Worm (Caenorhabditis elegans): ENCODE measurements around the gene hacd-1.
A peak's percentile ranks its signal among the peaks of the same experiment; 100 is the strongest.

The hacd-1 gene

ce11 chrV:1447079-1447478 is 13.1 kb upstream of the hacd-1 start, which contains the start of gene cnc-4:
cnc-4 (plus strand) TSS chrV:1447195.
- no peak for TF ChIP-seq dpff-1 (tag; optimal IDR thresholded peaks at IDR 0.05)
- TF ChIP-seq Y79H2A.3 (GFP tag; conservative IDR thresholded peaks at IDR 0.05), result no peak
- no peak for TF ChIP-seq athp-1 (tag; optimal IDR thresholded peaks at IDR 0.05)
- no peak for TF ChIP-seq attf-3 (GFP tag; conservative IDR thresholded peaks at IDR 0.05)
- no peak for TF ChIP-seq Y95B8A.8 (GFP tag; IDR thresholded peaks at IDR 0.05)
- no peak for TF ChIP-seq F57A8.1 (GFP tag; optimal IDR thresholded peaks at IDR 0.05)
- TF ChIP-seq C17E4.6 (GFP tag; IDR thresholded peaks at IDR 0.05), result no peak

ce11 chrV:1447724-1448123 is 12.4 kb upstream of the hacd-1 start, which contains the start of gene cnc-3:
cnc-3 (plus strand) TSS chrV:1448004.
- TF ChIP-seq nfyb-1 (GFP tag; IDR thresholded peaks at IDR 0.05), result 0 out of 2 replicates have a peak, but pooled peaks have one; percentile 45
- TF ChIP-seq egl-18 (GFP tag; IDR thresholded peaks at IDR 0.05), result no peak
- no peak for TF ChIP-seq ztf-22 (GFP tag; optimal IDR thresholded peaks at IDR 0.05)

- TF ChIP-seq madf-6 (GFP tag; IDR thresholded peaks at IDR 0.05) (no peak), C06A6.2 (GFP tag; conservative IDR thresholded peaks at IDR 0.05) (no peak), snpc-4 (GFP tag; optimal IDR thresholded peaks at IDR 0.05) (no peak), snpc-4 (tag; optimal IDR thresholded peaks at IDR 0.05) (no peak), gei-17 (GFP tag; optimal IDR thresholded peaks at IDR 0.05) (no peak)
These were observed 10.0 kb upstream of the hacd-1 start, which contains the start of gene cnc-2 for ce11 chrV:1450160-1450559. cnc-2 (minus strand) TSS chrV:1450183.

ce11 chrV:1451334-1451733 is 8.8 kb upstream of the hacd-1 start, which contains the start of gene srj-23:
srj-23 (plus strand) TSS chrV:1451634.
- no peak for TF ChIP-seq lin-40 (tag; optimal IDR thresholded peaks at IDR 0.05)
- no peak for TF ChIP-seq ets-4 (GFP tag; optimal IDR thresholded peaks at IDR 0.05)
- TF ChIP-seq mcd-1 (GFP tag; IDR thresholded peaks at IDR 0.05), result no peak
- TF ChIP-seq snpc-1.1 (tag; optimal IDR thresholded peaks at IDR 0.05; ENCODE audit: insufficient read depth), result no peak

- TF ChIP-seq B0019.2 (GFP tag; conservative IDR thresholded peaks at IDR 0.05), result no peak
- TF ChIP-seq F37B4.10 (GFP tag; IDR thresholded peaks at IDR 0.05), result no peak
- TF ChIP-seq aptf-2 (GFP tag; conservative IDR thresholded peaks at IDR 0.05), result no peak
- no peak for TF ChIP-seq attf-3 (GFP tag; conservative IDR thresholded peaks at IDR 0.05)
- TF ChIP-seq aptf-3 (GFP tag; IDR thresholded peaks at IDR 0.05), result no peak
- no peak for TF ChIP-seq ceh-100 (GFP tag; IDR thresholded peaks at IDR 0.05)
- no peak for TF ChIP-seq ceh-27 (GFP tag; optimal IDR thresholded peaks at IDR 0.05)
- TF ChIP-seq lin-35 (GFP tag; optimal IDR thresholded peaks at IDR 0.05), result no peak
- no peak for TF ChIP-seq nhr-90 (tag; optimal IDR thresholded peaks at IDR 0.05)
- TF ChIP-seq akir-1 (GFP tag; optimal IDR thresholded peaks at IDR 0.05), result no peak
These were observed 5.4 kb upstream of the hacd-1 start, which contains the start of gene chil-14 for ce11 chrV:1454762-1455161. chil-14 (plus strand) TSS chrV:1455062.

- TF ChIP-seq nfya-2 (GFP tag; IDR thresholded peaks at IDR 0.05) (no peak), ceh-27 (GFP tag; optimal IDR thresholded peaks at IDR 0.05) (no peak), hmg-1.2 (GFP tag; IDR thresholded peaks at IDR 0.05) (peak; percentile 78), ama-1 (optimal IDR thresholded peaks at IDR 0.05) (no peak), ama-1 (GFP tag; optimal IDR thresholded peaks at IDR 0.05) (no peak), mcd-1 (GFP tag; IDR thresholded peaks at IDR 0.05) (peak; percentile 40; the same call in 1 of the 2 replicates), nhr-120 (GFP tag; IDR thresholded peaks at IDR 0.05) (0 out of 2 replicates have a peak, but pooled peaks have one; percentile 52), attf-6 (GFP tag; IDR thresholded peaks at IDR 0.05) (no peak), egrh-3 (GFP tag; IDR thresholded peaks at IDR 0.05) (peak; percentile 62; the same call in 1 of the 2 replicates), B0336.3 (GFP tag; IDR thresholded peaks at IDR 0.05) (0 out of 2 replicates have a peak, but pooled peaks have one; percentile 22), snpc-1.1 (tag; optimal IDR thresholded peaks at IDR 0.05; ENCODE audit: insufficient read depth) (peak; percentile 78), snpc-4 (GFP tag; optimal IDR thresholded peaks at IDR 0.05) (peak; percentile 29), snpc-4 (tag; optimal IDR thresholded peaks at IDR 0.05) (peak in 3 of 4 experiments; percentile 71 to 94 (median 91)), him-1 (tag; optimal IDR thresholded peaks at IDR 0.05) (no peak), dox-1 (GFP tag; IDR thresholded peaks at IDR 0.05) (peak; percentile 49; the same call in 1 of the 2 replicates)
These were observed 4.9 kb upstream of the hacd-1 start for ce11 chrV:1455280-1455679.

Data from whole organism, young adult.